Fruit fly (Drosophila melanogaster): ENCODE results near the gene CCHa2.

Gene CCHa2

dm6 chr3R:13365665-13366414 is 29.2 kb downstream of the CCHa2 start:
- TF ChIP-seq kay (GFP tag; ENCODE audit: borderline replicate concordance) (peak; percentile 56), bab1 (GFP tag; optimal IDR thresholded peaks at IDR 0.05) (no peak)

- peak; percentile 62 for TF ChIP-seq cic (GFP tag; optimal IDR thresholded peaks at IDR 0.05)
- peak; percentile 95 for TF ChIP-seq CG5204 (GFP tag; optimal IDR thresholded peaks at IDR 0.05)
- peak; percentile 89 for TF ChIP-seq CG1620 (GFP tag; optimal IDR thresholded peaks at IDR 0.05)
- peak; percentile 83 for TF ChIP-seq tj (GFP tag; optimal IDR thresholded peaks at IDR 0.05)
- TF ChIP-seq toe (GFP tag; optimal IDR thresholded peaks at IDR 0.05): peak; percentile 93
- peak; percentile 90 for TF ChIP-seq pad (GFP tag; optimal IDR thresholded peaks at IDR 0.05)
- peak; percentile 92 for TF ChIP-seq Crg-1 (GFP tag; optimal IDR thresholded peaks at IDR 0.05)
- peak; percentile 94 for TF ChIP-seq CG14711 (tag; optimal IDR thresholded peaks at IDR 0.05)
- TF ChIP-seq CG33017 (tag; optimal IDR thresholded peaks at IDR 0.05): peak; percentile 95
- TF ChIP-seq kay (GFP tag; ENCODE audit: borderline replicate concordance): peak; percentile 98
- peak; percentile 99 for TF ChIP-seq CG11617 (GFP tag; optimal IDR thresholded peaks at IDR 0.05)
- TF ChIP-seq CG7045 (GFP tag; optimal IDR thresholded peaks at IDR 0.05): peak; percentile 98
- peak; percentile 86 for TF ChIP-seq Hr96 (GFP tag; optimal IDR thresholded peaks at IDR 0.05)
- no peak for TF ChIP-seq cnc (optimal IDR thresholded peaks at IDR 0.05)
- TF ChIP-seq Mnt (GFP tag; optimal IDR thresholded peaks at IDR 0.05): peak; percentile 78
- TF ChIP-seq Clk (GFP tag; optimal IDR thresholded peaks at IDR 0.05): peak; percentile 93
- TF ChIP-seq CG12768 (GFP tag; optimal IDR thresholded peaks at IDR 0.05): peak; percentile 97
- peak; percentile 94 for TF ChIP-seq bab1 (GFP tag; optimal IDR thresholded peaks at IDR 0.05)
- peak; percentile 96 for TF ChIP-seq CG7101 (tag; optimal IDR thresholded peaks at IDR 0.05)
- peak; percentile 82 for TF ChIP-seq ovo (GFP tag; optimal IDR thresholded peaks at IDR 0.05)
Observed at dm6 chr3R:13364175-13365174, 30.5 kb downstream of the CCHa2 start, which contains the start of gene Dic1. Gene Dic1, plus strand, starts transcription at chr3R:13364938.

dm6 chr3R:13363347-13363994 is 31.5 kb downstream of the CCHa2 start:
- TF ChIP-seq kay (GFP tag; ENCODE audit: borderline replicate concordance): peak; percentile 89
- TF ChIP-seq ovo (GFP tag; optimal IDR thresholded peaks at IDR 0.05): no peak
- TF ChIP-seq CG7101 (tag; optimal IDR thresholded peaks at IDR 0.05): no peak
- no peak for TF ChIP-seq CG14711 (tag; optimal IDR thresholded peaks at IDR 0.05)
- TF ChIP-seq pad (GFP tag; optimal IDR thresholded peaks at IDR 0.05): peak; percentile 80
- TF ChIP-seq Mnt (GFP tag; optimal IDR thresholded peaks at IDR 0.05): no peak
- TF ChIP-seq Hr96 (GFP tag; optimal IDR thresholded peaks at IDR 0.05): no peak
- TF ChIP-seq CG12768 (GFP tag; optimal IDR thresholded peaks at IDR 0.05): no peak
- peak in 1 of 2 experiments; percentile 52 for TF ChIP-seq cnc (optimal IDR thresholded peaks at IDR 0.05)

dm6 chr3R:13360108-13360507 is 34.9 kb downstream of the CCHa2 start:
- TF ChIP-seq CG11617 (GFP tag; optimal IDR thresholded peaks at IDR 0.05): no peak

- TF ChIP-seq CG14711 (tag; optimal IDR thresholded peaks at IDR 0.05) (no peak), CG11617 (GFP tag; optimal IDR thresholded peaks at IDR 0.05) (no peak), CG5204 (GFP tag; optimal IDR thresholded peaks at IDR 0.05) (no peak), Mnt (GFP tag; optimal IDR thresholded peaks at IDR 0.05) (no peak), Clk (GFP tag; optimal IDR thresholded peaks at IDR 0.05) (no peak), CG7101 (tag; optimal IDR thresholded peaks at IDR 0.05) (no peak), CG33017 (tag; optimal IDR thresholded peaks at IDR 0.05) (no peak), cic (GFP tag; optimal IDR thresholded peaks at IDR 0.05) (no peak), tj (GFP tag; optimal IDR thresholded peaks at IDR 0.05) (no peak), Crg-1 (GFP tag; optimal IDR thresholded peaks at IDR 0.05) (no peak), CG1620 (GFP tag; optimal IDR thresholded peaks at IDR 0.05) (no peak), Hr96 (GFP tag; optimal IDR thresholded peaks at IDR 0.05) (no peak), pad (GFP tag; optimal IDR thresholded peaks at IDR 0.05) (no peak)
Observed at dm6 chr3R:13356960-13357359, 38.0 kb downstream of the CCHa2 start.

dm6 chr3R:13353373-13353772 is 41.6 kb downstream of the CCHa2 start, which contains the start of gene mthl12:
Gene mthl12, plus strand, starts transcription at chr3R:13353673.
- TF ChIP-seq bab1 (GFP tag; optimal IDR thresholded peaks at IDR 0.05): no peak
- no peak for TF ChIP-seq ovo (GFP tag; optimal IDR thresholded peaks at IDR 0.05)
- TF ChIP-seq CG7101 (tag; optimal IDR thresholded peaks at IDR 0.05): no peak
- no peak for TF ChIP-seq CG1620 (GFP tag; optimal IDR thresholded peaks at IDR 0.05)
- TF ChIP-seq CG5204 (GFP tag; optimal IDR thresholded peaks at IDR 0.05): no peak
- no peak for TF ChIP-seq cnc (optimal IDR thresholded peaks at IDR 0.05)
- TF ChIP-seq CG33017 (tag; optimal IDR thresholded peaks at IDR 0.05): no peak

Measured in whole organism, adult.